Fruit fly (Drosophila melanogaster) whole organism, prepupa: Measurements from ENCODE around the gene CG44774.

ENCODE experiments used
- Blimp-1 ChIP-seq: fragments of 200-800 bp; sonication (Bioruptor generic); optimal IDR thresholded peaks from 3 replicates; lab custom pipeline; 2017; ENCODE audit warnings: missing biosample characterization, missing genetic modification characterization, mild to moderate bottlenecking, moderate library complexity, missing genetic modification reagents
- CG10631 ChIP-seq: fragments of 200-800 bp; sonication (Bioruptor generic); optimal IDR thresholded peaks from 2 replicates; lab custom pipeline; 2016; ENCODE audit warnings: missing biosample characterization, missing genetic modification characterization
- CG11294 ChIP-seq: fragments of 200-800 bp; sonication (Bioruptor generic); IDR thresholded peaks from 2 replicates; pipeline ENCODE4 v1.3.6; 2022; ENCODE audit warnings: missing biosample characterization, missing genetic modification characterization
- CG11762 ChIP-seq: fragments of 200-800 bp; sonication (Bioruptor generic); optimal IDR thresholded peaks from 3 replicates; lab custom pipeline; 2016; ENCODE audit warnings: missing biosample characterization, missing genetic modification characterization; ENCODE audit not compliant: insufficient read depth
- CG15336 ChIP-seq: fragments of 200-800 bp; sonication (Bioruptor generic); IDR thresholded peaks from 2 replicates; pipeline ENCODE4 v1.3.6; 2022; ENCODE audit warnings: missing biosample characterization, missing genetic modification characterization
- CG1621 ChIP-seq: fragments of 200-800 bp; sonication (Bioruptor generic); optimal IDR thresholded peaks from 3 replicates; lab custom pipeline; 2018; ENCODE audit warnings: missing biosample characterization, mild to moderate bottlenecking, missing genetic modification characterization
- CG16779 ChIP-seq: fragments of 200-800 bp; sonication (Bioruptor generic); optimal IDR thresholded peaks from 3 replicates; lab custom pipeline; 2017; ENCODE audit warnings: missing biosample characterization, mild to moderate bottlenecking, missing genetic modification characterization
- CG3032 ChIP-seq: fragments of 200-800 bp; optimal IDR thresholded peaks from 2 replicates; lab custom pipeline; 2019; ENCODE audit warnings: missing biosample characterization, mild to moderate bottlenecking, missing genetic modification characterization, moderate library complexity
- CG31627 ChIP-seq: fragments of 200-800 bp; sonication (Bioruptor generic); optimal IDR thresholded peaks from 3 replicates; lab custom pipeline; 2016; ENCODE audit warnings: missing biosample characterization, missing genetic modification characterization
- CG32006 ChIP-seq: fragments of 200-800 bp; sonication (Bioruptor generic); optimal IDR thresholded peaks from 3 replicates; lab custom pipeline; 2017; ENCODE audit warnings: missing biosample characterization, mild to moderate bottlenecking, missing genetic modification characterization
- CG34406 ChIP-seq: fragments of 200-800 bp; sonication (Bioruptor generic); optimal IDR thresholded peaks from 3 replicates; lab custom pipeline; 2016; ENCODE audit warnings: missing biosample characterization, missing genetic modification characterization
- CG3919 ChIP-seq: fragments of 200-800 bp; sonication (Bioruptor generic); optimal IDR thresholded peaks from 3 replicates; lab custom pipeline; 2016; ENCODE audit warnings: missing biosample characterization, missing genetic modification characterization
- CG4318 ChIP-seq: fragments of 200-800 bp; sonication (Bioruptor generic); optimal IDR thresholded peaks from 3 replicates; lab custom pipeline; 2017; ENCODE audit warnings: missing biosample characterization, mild to moderate bottlenecking, missing genetic modification characterization
- CG6163 ChIP-seq: fragments of 200-800 bp; sonication (Bioruptor generic); IDR thresholded peaks from 3 replicates; pipeline ENCODE4 v1.3.6; 2022; ENCODE audit warnings: missing biosample characterization, missing genetic modification characterization
- CG6792 ChIP-seq: fragments of 200-800 bp; sonication (Bioruptor generic); optimal IDR thresholded peaks from 3 replicates; lab custom pipeline; 2016; ENCODE audit warnings: missing biosample characterization, missing genetic modification characterization
- CG6808 ChIP-seq: fragments of 200-800 bp; sonication (Bioruptor generic); optimal IDR thresholded peaks from 3 replicates; lab custom pipeline; 2017; ENCODE audit warnings: missing biosample characterization, missing genetic modification characterization, mild to moderate bottlenecking, moderate library complexity, missing genetic modification reagents
- CG6854 ChIP-seq: fragments of 200-800 bp; sonication (Bioruptor generic); optimal IDR thresholded peaks from 2 replicates; lab custom pipeline; 2017; ENCODE audit warnings: missing biosample characterization, mild to moderate bottlenecking, missing genetic modification characterization
- CG7368 ChIP-seq: fragments of 200-800 bp; sonication (Bioruptor generic); optimal IDR thresholded peaks from 3 replicates; lab custom pipeline; 2016; ENCODE audit warnings: missing biosample characterization, missing genetic modification characterization
- CG8119 ChIP-seq: fragments of 200-800 bp; sonication (Bioruptor generic); IDR thresholded peaks from 3 replicates; pipeline ENCODE4 v1.3.6; 2022; ENCODE audit warnings: missing biosample characterization, missing genetic modification characterization
- CG9139 ChIP-seq: fragments of 200-800 bp; sonication (Bioruptor generic); optimal IDR thresholded peaks from 3 replicates; lab custom pipeline; 2017; ENCODE audit warnings: missing biosample characterization, mild to moderate bottlenecking, missing genetic modification characterization
- Eip75B ChIP-seq: fragments of 200-800 bp; sonication (Bioruptor generic); optimal IDR thresholded peaks from 3 replicates; lab custom pipeline; 2016; ENCODE audit warnings: missing biosample characterization, missing genetic modification characterization
- Eip78C ChIP-seq: fragments of 200-800 bp; sonication (Bioruptor generic); peaks from one replicate; lab custom pipeline; 2016; ENCODE audit warnings: missing biosample characterization, missing genetic modification characterization
- Ets96B ChIP-seq: fragments of 200-800 bp; optimal IDR thresholded peaks from 2 replicates; lab custom pipeline; 2019; ENCODE audit warnings: missing biosample characterization, mild to moderate bottlenecking, missing genetic modification characterization, moderate library complexity
- Gug ChIP-seq: fragments of 200-800 bp; sonication (Bioruptor generic); IDR thresholded peaks from 2 replicates; pipeline ENCODE4 v1.3.6; 2022; ENCODE audit warnings: missing biosample characterization, missing genetic modification characterization
- Hr38 ChIP-seq: sonication (Bioruptor generic); optimal IDR thresholded peaks from 2 replicates; lab custom pipeline; 2016; ENCODE audit warnings: missing biosample characterization, missing genetic modification characterization
- Hr39 ChIP-seq: fragments of 200-800 bp; sonication (Bioruptor generic); optimal IDR thresholded peaks from 2 replicates; lab custom pipeline; 2016; ENCODE audit warnings: missing biosample characterization, missing genetic modification characterization
- Hr4 ChIP-seq: fragments of 200-800 bp; sonication (Bioruptor generic); optimal IDR thresholded peaks from 3 replicates; lab custom pipeline; 2016; ENCODE audit warnings: missing biosample characterization, missing genetic modification characterization
- Lpt ChIP-seq: fragments of 200-800 bp; sonication (Bioruptor generic); optimal IDR thresholded peaks from 3 replicates; lab custom pipeline; 2016; ENCODE audit warnings: missing biosample characterization, missing genetic modification characterization
- Met ChIP-seq: fragments of 200-800 bp; sonication (Bioruptor generic); optimal IDR thresholded peaks from 3 replicates; lab custom pipeline; 2016; ENCODE audit warnings: missing biosample characterization, missing genetic modification characterization
- OdsH ChIP-seq: fragments of 200-800 bp; sonication (Bioruptor generic); optimal IDR thresholded peaks from 3 replicates; lab custom pipeline; 2016; ENCODE audit warnings: missing biosample characterization, missing genetic modification characterization
- Sox14 ChIP-seq: fragments of 200-800 bp; sonication (Bioruptor generic); optimal IDR thresholded peaks from 3 replicates; lab custom pipeline; 2016; ENCODE audit warnings: missing biosample characterization, missing genetic modification characterization
- achi ChIP-seq: fragments of 200-800 bp; sonication (Bioruptor generic); optimal IDR thresholded peaks from 3 replicates; lab custom pipeline; 2016; ENCODE audit warnings: missing biosample characterization, missing genetic modification characterization
- acj6 ChIP-seq: fragments of 200-800 bp; sonication (Bioruptor generic); optimal IDR thresholded peaks from 3 replicates; lab custom pipeline; 2016; ENCODE audit warnings: missing biosample characterization, missing genetic modification characterization
- cyc ChIP-seq: fragments of 200-800 bp; sonication (Bioruptor generic); optimal IDR thresholded peaks from 3 replicates; lab custom pipeline; 2016; ENCODE audit warnings: missing biosample characterization, missing genetic modification characterization
- dac ChIP-seq: fragments of 200-800 bp; sonication (Bioruptor generic); optimal IDR thresholded peaks from 2 replicates; lab custom pipeline; 2017; ENCODE audit warnings: missing biosample characterization, mild to moderate bottlenecking, missing genetic modification characterization
- eg ChIP-seq: fragments of 200-800 bp; sonication (Bioruptor generic); IDR thresholded peaks from 3 replicates; pipeline ENCODE4 v1.3.6; 2022; ENCODE audit warnings: missing biosample characterization, missing genetic modification characterization
- esn ChIP-seq: fragments of 200-800 bp; sonication (Bioruptor generic); optimal IDR thresholded peaks from 2 replicates; lab custom pipeline; 2016; ENCODE audit warnings: missing biosample characterization, mild to moderate bottlenecking, missing genetic modification characterization, moderate library complexity
- fd59A ChIP-seq: fragments of 200-800 bp; sonication (Bioruptor generic); optimal IDR thresholded peaks from 2 replicates; lab custom pipeline; 2017; ENCODE audit warnings: missing biosample characterization, mild to moderate bottlenecking, missing genetic modification characterization, missing genetic modification reagents
- fd85E ChIP-seq: fragments of 200-800 bp; sonication (Bioruptor generic); optimal IDR thresholded peaks from 3 replicates; lab custom pipeline; 2016; ENCODE audit warnings: missing biosample characterization, missing genetic modification characterization
- fkh ChIP-seq: fragments of 200-800 bp; sonication (Bioruptor generic); optimal IDR thresholded peaks from 3 replicates; lab custom pipeline; 2017; ENCODE audit warnings: missing biosample characterization, mild to moderate bottlenecking, missing genetic modification characterization, moderate library complexity
- net ChIP-seq: fragments of 200-800 bp; sonication (Bioruptor generic); optimal IDR thresholded peaks from 3 replicates; lab custom pipeline; 2016; ENCODE audit warnings: missing biosample characterization, missing genetic modification characterization
- pdm3 ChIP-seq: fragments of 200-800 bp; sonication (Bioruptor generic); optimal IDR thresholded peaks from 3 replicates; lab custom pipeline; 2016; ENCODE audit warnings: missing biosample characterization, missing genetic modification characterization
- salr ChIP-seq, 2 experiments: fragments of 200-800 bp; sonication (Bioruptor generic); optimal IDR thresholded peaks; 3 replicates each; lab custom pipeline; 2016 to 2018; ENCODE audit warnings: missing biosample characterization in 2 of 2, missing genetic modification characterization in 2 of 2, mild to moderate bottlenecking in 1 of 2
- ss ChIP-seq, 2 experiments: fragments of 200-800 bp; sonication (Bioruptor generic); optimal IDR thresholded peaks; 2 replicates in 1 of 2; 3 replicates in 1 of 2; lab custom pipeline; 2017 to 2018; ENCODE audit warnings: mild to moderate bottlenecking in 2 of 2, missing biosample characterization in 2 of 2, missing genetic modification characterization in 2 of 2, moderate library complexity in 1 of 2
- svp ChIP-seq: fragments of 200-800 bp; sonication (Bioruptor generic); peaks from one replicate; lab custom pipeline; 2016; ENCODE audit warnings: missing biosample characterization, missing genetic modification characterization

Gene CG44774

DNA sequence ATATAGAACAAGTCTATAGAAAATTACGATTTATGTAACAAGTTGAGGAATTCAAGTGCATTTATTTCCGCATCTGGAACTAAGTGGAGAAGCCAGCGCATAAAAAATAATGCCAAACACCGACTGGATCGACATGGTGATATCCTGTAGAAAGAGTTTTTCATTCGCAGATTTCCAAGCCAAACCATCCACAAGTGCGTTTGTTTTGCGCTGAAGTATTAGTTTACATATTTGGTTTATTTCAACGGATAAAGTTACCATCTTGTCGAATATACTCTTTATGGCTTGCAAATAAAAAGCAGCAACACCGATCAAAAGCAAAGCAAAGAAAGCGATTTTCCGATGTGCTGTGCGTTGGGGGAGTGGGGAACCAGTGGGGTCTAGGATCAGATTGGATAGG, 25.1 kb upstream of the CG44774 start:
- TF ChIP-seq Hr38 (GFP tag; lab: Kevin White, UChicago) (no peak), CG7368 (GFP tag; lab: Kevin White, UChicago) (no peak), pdm3 (GFP tag; lab: Kevin White, UChicago) (peak; percentile 16), ss (GFP tag; optimal IDR thresholded peaks at IDR 0.05; lab: Kevin White, UChicago) (no peak), fd85E (GFP tag; lab: Kevin White, UChicago) (no peak), eg (GFP tag; lab: Robert Waterston, UW) (peak; percentile 53; the same call in 1 of the 3 replicates), CG10631 (GFP tag; lab: Kevin White, UChicago) (peak; percentile 1), CG11294 (GFP tag; lab: Robert Waterston, UW) (no peak), Hr4 (GFP tag; lab: Kevin White, UChicago) (peak; percentile 39), achi (peak; percentile 41), CG32006 (peak; percentile 68), Met (GFP tag; lab: Kevin White, UChicago) (no peak), CG34406 (GFP tag; lab: Kevin White, UChicago) (no peak), dac (GFP tag; lab: Kevin White, UChicago) (peak; percentile 7), Lpt (GFP tag; lab: Kevin White, UChicago) (peak; percentile 24), fd59A (no peak), Eip75B (GFP tag; lab: Kevin White, UChicago) (no peak), fkh (no peak), CG4318 (GFP tag; lab: Kevin White, UChicago) (peak; percentile 9), Hr39 (GFP tag; lab: Kevin White, UChicago) (no peak), CG15336 (GFP tag; lab: Robert Waterston, UW) (0 out of 2 replicates have a peak, but pooled peaks have one; percentile 44), OdsH (GFP tag; lab: Kevin White, UChicago) (peak; percentile 31), CG8119 (GFP tag; lab: Robert Waterston, UW) (peak; percentile 48; the same call in 2 of the 3 replicates), CG3919 (GFP tag; lab: Kevin White, UChicago) (peak; percentile 37), acj6 (GFP tag; lab: Kevin White, UChicago) (peak; percentile 14), Sox14 (GFP tag; lab: Kevin White, UChicago) (peak; percentile 15), CG6163 (GFP tag; lab: Robert Waterston, UW) (peak; percentile 63), Gug (no peak), Eip78C (GFP tag; lab: Kevin White, UChicago) (peak; percentile 46)

DNA sequence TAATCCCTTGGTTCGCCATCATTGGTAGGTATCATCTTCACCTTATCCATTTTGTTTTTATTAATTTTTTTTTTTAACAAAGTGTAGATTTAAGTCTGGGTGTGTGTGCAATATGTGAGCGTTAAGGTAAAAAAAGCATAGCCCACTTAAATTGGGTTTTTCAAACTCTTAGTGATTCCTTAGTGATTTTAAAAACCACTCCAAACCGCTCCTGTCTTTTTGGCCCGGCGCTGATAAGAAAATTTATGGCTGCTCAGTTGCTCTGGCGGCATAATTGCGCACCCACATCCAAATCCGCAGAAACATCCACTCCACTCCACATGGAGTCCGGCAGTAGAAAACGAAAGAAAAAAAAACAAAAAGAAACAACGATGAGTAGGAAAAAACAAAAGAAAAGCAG, 23.1 kb upstream of the CG44774 start, which contains the start of gene CG15468:
Gene CG15468 (minus strand): TSS at position 101 of the 400 bp plus-strand sequence.
- TF ChIP-seq Eip78C (GFP tag; lab: Kevin White, UChicago) (peak; percentile 35), CG34406 (GFP tag; lab: Kevin White, UChicago) (no peak), CG6808 (GFP tag; lab: Kevin White, UChicago) (no peak), CG1621 (tag; lab: Kevin White, UChicago) (no peak)

DNA sequence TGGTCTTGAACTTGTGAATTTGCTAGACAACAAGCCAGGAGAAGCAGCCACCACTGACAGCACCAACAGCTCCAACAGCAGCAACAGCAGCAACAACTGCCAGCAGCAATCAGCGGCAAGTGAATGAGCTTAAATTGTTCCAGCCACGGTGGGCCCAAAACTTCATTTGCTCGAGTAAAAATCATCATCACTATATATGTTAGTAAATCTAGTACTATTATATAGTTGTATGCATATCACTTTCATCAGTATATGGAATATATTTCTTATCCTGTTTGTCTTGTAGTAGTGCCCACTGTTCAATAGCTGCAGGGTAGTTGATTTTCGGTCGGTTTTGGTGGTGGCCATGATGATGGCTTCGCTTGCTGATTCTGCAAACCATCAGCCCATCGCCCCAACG, 21.0 kb upstream of the CG44774 start:
- TF ChIP-seq dac (GFP tag; lab: Kevin White, UChicago), result peak; percentile 42
- TF ChIP-seq Eip78C (GFP tag; lab: Kevin White, UChicago), result peak; percentile 86
- no peak for TF ChIP-seq CG11294 (GFP tag; lab: Robert Waterston, UW)
- TF ChIP-seq salr (GFP tag; optimal IDR thresholded peaks at IDR 0.05; lab: Kevin White, UChicago), result no peak
- no peak for TF ChIP-seq net (GFP tag; lab: Kevin White, UChicago)
- peak; percentile 24 for TF ChIP-seq CG3919 (GFP tag; lab: Kevin White, UChicago)
- no peak for TF ChIP-seq cyc
- peak; percentile 44 for TF ChIP-seq achi
- peak; percentile 12 for TF ChIP-seq svp
- 0 out of 2 replicates have a peak, but pooled peaks have one; percentile 19 for TF ChIP-seq Gug
- TF ChIP-seq CG6792, result no peak
- TF ChIP-seq Blimp-1 (GFP tag; lab: Kevin White, UChicago), result no peak
- peak; percentile 17 for TF ChIP-seq CG16779 (tag; lab: Kevin White, UChicago)
- TF ChIP-seq CG11762 (GFP tag; lab: Kevin White, UChicago), result no peak
- no peak for TF ChIP-seq CG34406 (GFP tag; lab: Kevin White, UChicago)
- peak; percentile 78 for TF ChIP-seq CG32006
- TF ChIP-seq Hr39 (GFP tag; lab: Kevin White, UChicago), result no peak
- TF ChIP-seq OdsH (GFP tag; lab: Kevin White, UChicago), result peak; percentile 28
- no peak for TF ChIP-seq esn
- peak; percentile 46 for TF ChIP-seq Ets96B
- TF ChIP-seq CG3032 (tag; lab: Kevin White, UChicago), result peak; percentile 34
- no peak for TF ChIP-seq CG6854 (GFP tag; lab: Kevin White, UChicago)
- TF ChIP-seq pdm3 (GFP tag; lab: Kevin White, UChicago), result peak; percentile 24
- no peak for TF ChIP-seq CG31627 (GFP tag; lab: Kevin White, UChicago)
- no peak for TF ChIP-seq CG7368 (GFP tag; lab: Kevin White, UChicago)
- peak; percentile 54 for TF ChIP-seq Sox14 (GFP tag; lab: Kevin White, UChicago)
- TF ChIP-seq fd59A, result peak; percentile 14
- TF ChIP-seq Hr4 (GFP tag; lab: Kevin White, UChicago), result peak; percentile 70
- TF ChIP-seq eg (GFP tag; lab: Robert Waterston, UW), result peak; percentile 63
- peak; percentile 33 for TF ChIP-seq CG9139 (GFP tag; lab: Kevin White, UChicago)
